Worm (Caenorhabditis elegans) whole organism, L3 larva: ENCODE measurements around the gene F11F1.1.

Experiments used
- ceh-28 ChIP-seq: fragments of 150-350 bp; optimal IDR thresholded peaks from 2 replicates; lab custom pipeline; 2014; ENCODE audit warnings: missing biosample characterization, missing genetic modification reagents, missing genetic modification characterization
- elt-1 ChIP-seq: fragments of 150-350 bp; optimal IDR thresholded peaks from 2 replicates; lab custom pipeline; 2014; ENCODE audit warnings: missing biosample characterization, missing genetic modification characterization
- nhr-237 ChIP-seq: fragments of 150-350 bp; optimal IDR thresholded peaks from 2 replicates; lab custom pipeline; 2014; ENCODE audit warnings: missing biosample characterization, missing genetic modification characterization

DNA sequence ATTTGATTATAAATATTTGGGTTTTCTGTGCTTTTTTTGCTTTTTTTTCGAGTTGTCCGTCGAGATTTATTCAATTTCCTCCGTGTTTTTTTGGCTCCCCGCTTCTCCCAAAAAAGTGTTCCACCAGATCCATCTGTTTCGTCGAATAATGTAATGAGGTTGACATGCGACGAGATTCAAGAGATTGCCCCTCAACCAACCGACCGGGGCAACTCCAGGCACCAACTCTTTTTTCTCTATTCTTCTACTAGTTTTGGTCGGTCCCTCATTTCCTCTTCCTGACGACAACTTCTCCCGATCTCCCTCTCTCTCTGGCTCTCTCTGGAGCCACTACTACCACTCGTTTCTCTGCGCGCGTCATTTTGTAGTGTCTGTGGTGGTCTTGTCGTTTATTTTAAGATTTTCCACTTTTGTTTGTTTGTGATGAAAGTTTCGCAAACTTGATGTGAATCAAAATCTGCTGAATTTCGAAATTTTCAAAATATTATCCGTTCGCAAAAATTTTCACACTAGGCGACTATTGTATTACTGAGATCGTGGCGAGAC lies 47.5 kb upstream of the F11F1.1 start:
- TF ChIP-seq ceh-28 (tag; lab: Kevin White, UChicago): no peak
- no peak for TF ChIP-seq elt-1 (tag; lab: Kevin White, UChicago)
- TF ChIP-seq nhr-237: no peak
